Worm (Caenorhabditis elegans) whole organism, L4 larva: ENCODE results near the gene cnnm-3.

Experiments used
- F10B5.3 ChIP-seq: sonication (generic microtip); optimal IDR thresholded peaks from 2 replicates; lab custom pipeline; 2016; ENCODE audit warnings: mild to moderate bottlenecking, missing genetic modification characterization, missing compliant biosample characterization
- F44E2.7 ChIP-seq: fragments of 200-800 bp; sonication (Bioruptor generic); IDR thresholded peaks from 2 replicates; pipeline ENCODE4 v2.1.2; 2022; ENCODE audit warnings: missing genetic modification characterization, missing compliant biosample characterization
- Y48G9A.11 ChIP-seq: fragments of 200-800 bp; sonication (Bioruptor generic); IDR thresholded peaks from 2 replicates; pipeline ENCODE4 v1.3.6; 2022; ENCODE audit warnings: missing genetic modification reagents, missing genetic modification characterization, missing compliant biosample characterization
- Y5F2A.4 ChIP-seq: fragments of 200-800 bp; sonication (Bioruptor generic); optimal IDR thresholded peaks from 2 replicates; lab custom pipeline; 2018; ENCODE audit warnings: mild to moderate bottlenecking, missing genetic modification characterization, missing compliant biosample characterization
- Y75B8A.6 ChIP-seq: fragments of 200-800 bp; sonication (Bioruptor generic); IDR thresholded peaks from 2 replicates; pipeline ENCODE4 v1.3.6; 2022; ENCODE audit warnings: missing genetic modification reagents, missing genetic modification characterization, missing compliant biosample characterization
- ZK337.2 ChIP-seq: fragments of 200-800 bp; sonication (Bioruptor generic); IDR thresholded peaks from 2 replicates; pipeline ENCODE4 v1.3.6; 2022; ENCODE audit warnings: missing genetic modification reagents, missing genetic modification characterization, missing compliant biosample characterization
- attf-4 ChIP-seq: sonication (generic microtip); optimal IDR thresholded peaks from 3 replicates; lab custom pipeline; 2017; ENCODE audit warnings: missing biosample characterization, missing genetic modification characterization
- ceh-20 ChIP-seq: fragments of 200-800 bp; sonication (Bioruptor generic); IDR thresholded peaks from 2 replicates; pipeline ENCODE4 v1.3.6; 2022; ENCODE audit warnings: missing genetic modification reagents, missing genetic modification characterization, missing compliant biosample characterization
- ceh-28 ChIP-seq: fragments of 150-350 bp; optimal IDR thresholded peaks from 2 replicates; lab custom pipeline; 2014; ENCODE audit warnings: missing biosample characterization, missing genetic modification reagents, missing genetic modification characterization
- cey-2 ChIP-seq: sonication (generic microtip); optimal IDR thresholded peaks from 3 replicates; lab custom pipeline; 2017; ENCODE audit warnings: missing genetic modification characterization, mild to moderate bottlenecking, missing compliant biosample characterization, antibody characterized with exemption, borderline replicate concordance; ENCODE audit not compliant: insufficient read depth
- dmd-6 ChIP-seq: fragments of 200-800 bp; sonication (Bioruptor generic); IDR thresholded peaks from 2 replicates; pipeline ENCODE4 v1.3.6; 2022; ENCODE audit warnings: missing genetic modification reagents, missing genetic modification characterization, missing compliant biosample characterization
- dmd-9 ChIP-seq: fragments of 200-800 bp; sonication (Bioruptor generic); IDR thresholded peaks from 2 replicates; pipeline ENCODE4 v1.3.6; 2022; ENCODE audit warnings: missing genetic modification reagents, missing genetic modification characterization, missing compliant biosample characterization
- dpl-1 ChIP-seq: fragments of 150-350 bp; optimal IDR thresholded peaks from 2 replicates; lab custom pipeline; 2014; ENCODE audit warnings: missing biosample characterization, missing genetic modification reagents, missing genetic modification characterization
- duxl-1 ChIP-seq: sonication (generic microtip); optimal IDR thresholded peaks from 2 replicates; lab custom pipeline; 2016; ENCODE audit warnings: mild to moderate bottlenecking, missing genetic modification characterization, moderate library complexity, missing compliant biosample characterization; ENCODE audit not compliant: poor library complexity
- egl-27 ChIP-seq: sonication (generic microtip); optimal IDR thresholded peaks from 3 replicates; lab custom pipeline; 2017; ENCODE audit warnings: missing biosample characterization, missing genetic modification reagents, missing genetic modification characterization
- fos-1 ChIP-seq: fragments of 150-350 bp; optimal IDR thresholded peaks from 2 replicates; lab custom pipeline; 2014; ENCODE audit warnings: missing biosample characterization, missing genetic modification characterization
- gei-8 ChIP-seq: fragments of 200-800 bp; sonication (Bioruptor generic); optimal IDR thresholded peaks from 2 replicates; lab custom pipeline; 2018; ENCODE audit warnings: mild to moderate bottlenecking, missing genetic modification characterization, missing compliant biosample characterization
- hif-1 ChIP-seq, 2 experiments: sonication (generic microtip); optimal IDR thresholded peaks; 2 replicates each; lab custom pipeline; 2016 to 2017; ENCODE audit warnings: missing compliant biosample characterization in 2 of 2, missing genetic modification characterization in 2 of 2, missing genetic modification reagents in 2 of 2, missing genotype in 2 of 2, mild to moderate bottlenecking in 1 of 2
- lin-1 ChIP-seq: fragments of 200-800 bp; sonication (Bioruptor generic); IDR thresholded peaks from 2 replicates; pipeline ENCODE4 v1.3.6; 2022; ENCODE audit warnings: missing genetic modification reagents, missing genetic modification characterization, missing compliant biosample characterization
- lin-13 ChIP-seq: fragments of 150-350 bp; optimal IDR thresholded peaks from 2 replicates; lab custom pipeline; 2014; ENCODE audit warnings: missing biosample characterization, missing genetic modification reagents, missing genetic modification characterization
- lin-38 ChIP-seq: fragments of 200-800 bp; sonication (Bioruptor generic); IDR thresholded peaks from 2 replicates; pipeline ENCODE4 v1.3.6; 2022; ENCODE audit warnings: missing genetic modification reagents, missing genetic modification characterization, missing compliant biosample characterization
- mdl-1 ChIP-seq, 2 experiments: fragments of 150-350 bp in 1 of 2; sonication (generic microtip) in 1 of 2; optimal IDR thresholded peaks; 2 replicates each; lab custom pipeline; 2014 to 2017; ENCODE audit warnings: missing biosample characterization in 2 of 2, missing genetic modification characterization in 2 of 2
- mep-1 ChIP-seq: fragments of 150-350 bp; sonication (generic microtip); optimal IDR thresholded peaks from 3 replicates; lab custom pipeline; 2014; ENCODE audit warnings: missing biosample characterization, missing genetic modification characterization
- mes-2 ChIP-seq: sonication (generic microtip); optimal IDR thresholded peaks from 2 replicates; lab custom pipeline; 2016; ENCODE audit warnings: missing genotype, mild to moderate bottlenecking, missing genetic modification characterization, missing compliant biosample characterization; ENCODE audit not compliant: poor library complexity, severe bottlenecking
- mxl-3 ChIP-seq: fragments of 200-800 bp; sonication (Bioruptor generic); optimal IDR thresholded peaks from 2 replicates; lab custom pipeline; 2018; ENCODE audit warnings: mild to moderate bottlenecking, missing genetic modification characterization, missing compliant biosample characterization
- nhr-10 ChIP-seq: fragments of 150-350 bp; optimal IDR thresholded peaks from 2 replicates; lab custom pipeline; 2014; ENCODE audit warnings: missing biosample characterization, missing genetic modification characterization
- nhr-28 ChIP-seq: fragments of 150-350 bp; optimal IDR thresholded peaks from 2 replicates; lab custom pipeline; 2014; ENCODE audit warnings: missing biosample characterization, missing genetic modification characterization
- nhr-48 ChIP-seq: sonication (generic microtip); optimal IDR thresholded peaks from 2 replicates; lab custom pipeline; 2016; ENCODE audit warnings: mild to moderate bottlenecking, missing genetic modification characterization, missing compliant biosample characterization
- nhr-6 ChIP-seq: fragments of 150-350 bp; optimal IDR thresholded peaks from 2 replicates; lab custom pipeline; 2014; ENCODE audit warnings: missing biosample characterization, missing genetic modification characterization
- php-3 ChIP-seq: fragments of 200-800 bp; sonication (Bioruptor generic); IDR thresholded peaks from 2 replicates; pipeline ENCODE4 v1.3.6; 2022; ENCODE audit warnings: missing genetic modification reagents, missing genetic modification characterization, missing compliant biosample characterization
- rbr-2 ChIP-seq: sonication (generic microtip); optimal IDR thresholded peaks from 2 replicates; lab custom pipeline; 2016; ENCODE audit warnings: missing genotype, missing genetic modification characterization, missing compliant biosample characterization
- set-16 ChIP-seq: fragments of 200-800 bp; sonication (Bioruptor generic); IDR thresholded peaks from 2 replicates; pipeline ENCODE4 v1.3.6; 2022; ENCODE audit warnings: missing genetic modification reagents, missing genetic modification characterization, missing compliant biosample characterization
- skn-1 ChIP-seq: fragments of 150-350 bp; optimal IDR thresholded peaks from 2 replicates; lab custom pipeline; 2014; ENCODE audit warnings: missing biosample characterization, missing genetic modification characterization
- snpc-1.2 ChIP-seq: fragments of 200-800 bp; sonication (Bioruptor generic); IDR thresholded peaks from 2 replicates; pipeline ENCODE4 v1.3.6; 2022; ENCODE audit warnings: missing genetic modification reagents, missing genetic modification characterization, missing compliant biosample characterization
- tra-1 ChIP-seq: fragments of 200-800 bp; sonication (Bioruptor generic); IDR thresholded peaks from 2 replicates; pipeline ENCODE4 v1.3.6; 2022; ENCODE audit warnings: missing genetic modification reagents, missing genetic modification characterization, missing compliant biosample characterization
- unc-62 ChIP-seq, 3 experiments: fragments of 150-350 bp in 1 of 3; sonication (generic microtip); optimal IDR thresholded peaks in 2 of 3; peaks in 1 of 3; 1 replicate in 1 of 3; 2 replicates in 2 of 3; lab custom pipeline; 2014 to 2017; ENCODE audit warnings: missing biosample characterization in 3 of 3, missing genetic modification characterization in 3 of 3, missing genetic modification reagents in 3 of 3, missing genotype in 1 of 3
- zfp-2 ChIP-seq: sonication (generic microtip); optimal IDR thresholded peaks from 2 replicates; lab custom pipeline; 2016; ENCODE audit warnings: mild to moderate bottlenecking, missing genetic modification characterization, missing compliant biosample characterization
- ztf-11 ChIP-seq: fragments of 150-350 bp; optimal IDR thresholded peaks from 2 replicates; lab custom pipeline; 2014; ENCODE audit warnings: missing biosample characterization, missing genetic modification characterization

The cnnm-3 gene

DNA sequence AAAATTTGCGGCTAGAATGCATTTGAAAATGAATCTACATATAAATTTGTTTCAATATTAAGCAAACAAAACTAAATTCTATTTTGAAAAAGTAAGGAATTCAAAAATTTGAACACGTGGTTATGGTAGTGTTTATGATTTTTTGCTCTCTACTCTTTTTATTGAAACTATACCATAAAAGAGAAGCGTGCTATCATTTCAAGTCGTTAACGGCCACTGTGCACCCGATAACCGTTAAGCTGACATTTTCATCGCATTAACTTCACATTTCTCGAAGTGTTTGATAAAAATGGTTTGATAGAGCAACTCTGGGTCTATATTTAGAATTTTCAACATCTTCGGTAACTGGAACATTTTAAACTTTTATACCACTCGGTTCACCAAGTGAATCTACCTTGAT lies 9.2 kb upstream of the cnnm-3 start, which contains the start of gene twk-26 (continued):
- TF ChIP-seq nhr-48 (tag; lab: Kevin White, UChicago) (peak; percentile 16), hif-1 (tag; optimal IDR thresholded peaks at IDR 0.05; lab: Kevin White, UChicago) (no peak), Y5F2A.4 (GFP tag; lab: Kevin White, UChicago) (no peak), mxl-3 (GFP tag; lab: Kevin White, UChicago) (peak; percentile 25), lin-1 (GFP tag; lab: Robert Waterston, UW) (no peak), nhr-6 (tag; lab: Kevin White, UChicago) (no peak), mdl-1 (tag; optimal IDR thresholded peaks at IDR 0.05; lab: Kevin White, UChicago) (no peak), fos-1 (tag; lab: Kevin White, UChicago) (no peak), F10B5.3 (tag; lab: Kevin White, UChicago) (no peak), F44E2.7 (GFP tag; lab: Robert Waterston, UW) (no peak), skn-1 (tag; lab: Kevin White, UChicago) (no peak), gei-8 (GFP tag; lab: Kevin White, UChicago) (no peak), rbr-2 (tag; lab: Kevin White, UChicago) (no peak), lin-13 (GFP tag; lab: Kevin White, UChicago) (no peak), snpc-1.2 (GFP tag; lab: Robert Waterston, UW) (no peak), cey-2 (no peak), Y75B8A.6 (no peak), set-16 (GFP tag; lab: Robert Waterston, UW) (no peak), zfp-2 (tag; lab: Kevin White, UChicago) (no peak), nhr-10 (tag; lab: Kevin White, UChicago) (no peak), lin-38 (no peak), Y48G9A.11 (GFP tag; lab: Robert Waterston, UW) (no peak), dmd-9 (GFP tag; lab: Robert Waterston, UW) (no peak)

DNA sequence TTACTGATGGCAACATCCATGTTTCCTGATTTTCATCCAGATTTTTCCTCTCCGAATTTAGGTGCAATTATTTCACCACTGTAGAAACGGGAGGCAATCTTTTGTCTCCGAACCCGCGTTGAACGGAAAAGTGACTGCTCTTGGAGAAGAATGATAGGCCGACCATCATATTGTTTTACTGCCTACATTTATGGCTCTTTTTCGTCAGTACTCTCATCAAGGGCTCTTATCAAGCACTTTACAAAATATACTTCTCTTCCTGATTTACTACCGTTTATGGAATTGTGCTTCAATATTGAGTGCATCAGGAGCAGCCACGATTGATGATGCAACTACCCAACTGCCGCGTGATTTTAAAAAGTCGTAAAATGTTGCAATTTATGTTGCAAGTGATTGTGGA lies 8.7 kb upstream of the cnnm-3 start:
- TF ChIP-seq ceh-20 (GFP tag; lab: Robert Waterston, UW), result peak; percentile 62; the same call in 1 of the 2 replicates
- no peak for TF ChIP-seq mes-2 (tag; lab: Kevin White, UChicago)
- peak; percentile 39 for TF ChIP-seq dmd-6 (GFP tag; lab: Robert Waterston, UW)
- no peak for TF ChIP-seq ZK337.2 (GFP tag; lab: Robert Waterston, UW)
- no peak for TF ChIP-seq ceh-28 (tag; lab: Kevin White, UChicago)
- TF ChIP-seq egl-27, result no peak
- TF ChIP-seq attf-4 (tag; lab: Kevin White, UChicago), result no peak
- TF ChIP-seq tra-1, result 0 out of 2 replicates have a peak, but pooled peaks have one; percentile 16
- no peak for TF ChIP-seq mep-1 (tag; lab: Kevin White, UChicago)
- no peak for TF ChIP-seq dpl-1 (GFP tag; lab: Kevin White, UChicago)
- TF ChIP-seq nhr-48 (tag; lab: Kevin White, UChicago), result peak; percentile 51
- TF ChIP-seq nhr-28 (tag; lab: Kevin White, UChicago), result peak; percentile 8
- TF ChIP-seq duxl-1, result no peak
- TF ChIP-seq php-3, result peak; percentile 79
- no peak for TF ChIP-seq ztf-11 (tag; lab: Kevin White, UChicago)
- peak in 1 of 2 experiments; percentile 27 for TF ChIP-seq unc-62 (GFP tag; optimal IDR thresholded peaks at IDR 0.05 in 1 of 2; lab: Kevin White, UChicago)
- TF ChIP-seq unc-62 (tag; optimal IDR thresholded peaks at IDR 0.05; lab: Kevin White, UChicago), result no peak
